Worm (Caenorhabditis elegans) whole organism, L4 larva: Measurements from ENCODE around the gene Y24D9A.7.

Source experiments
- F10B5.3 ChIP-seq: sonication (generic microtip); optimal IDR thresholded peaks from 2 replicates; lab custom pipeline; 2016; ENCODE audit warnings: mild to moderate bottlenecking, missing genetic modification characterization, missing compliant biosample characterization
- F26F4.8 ChIP-seq: fragments of 200-800 bp; sonication (Bioruptor generic); conservative IDR thresholded peaks from 2 replicates; pipeline ENCODE4 v1.3.6; 2022; ENCODE audit warnings: missing genetic modification characterization, missing compliant biosample characterization
- F49E8.2 ChIP-seq: sonication (generic microtip); optimal IDR thresholded peaks from 2 replicates; lab custom pipeline; 2016; ENCODE audit warnings: missing compliant biosample characterization, mild to moderate bottlenecking, missing genetic modification characterization, borderline replicate concordance
- T26A8.4 ChIP-seq: fragments of 200-800 bp; sonication (Bioruptor generic); IDR thresholded peaks from 2 replicates; pipeline ENCODE4 v1.3.6; 2022; ENCODE audit warnings: missing genetic modification characterization, missing compliant biosample characterization
- Y105C5A.15 ChIP-seq: fragments of 200-800 bp; sonication (Bioruptor generic); IDR thresholded peaks from 2 replicates; pipeline ENCODE4 v1.3.6; 2022; ENCODE audit warnings: missing genetic modification characterization, missing compliant biosample characterization
- Y48G9A.11 ChIP-seq: fragments of 200-800 bp; sonication (Bioruptor generic); IDR thresholded peaks from 2 replicates; pipeline ENCODE4 v1.3.6; 2022; ENCODE audit warnings: missing genetic modification reagents, missing genetic modification characterization, missing compliant biosample characterization
- Y75B8A.6 ChIP-seq: fragments of 200-800 bp; sonication (Bioruptor generic); IDR thresholded peaks from 2 replicates; pipeline ENCODE4 v1.3.6; 2022; ENCODE audit warnings: missing genetic modification reagents, missing genetic modification characterization, missing compliant biosample characterization
- ZK337.2 ChIP-seq: fragments of 200-800 bp; sonication (Bioruptor generic); IDR thresholded peaks from 2 replicates; pipeline ENCODE4 v1.3.6; 2022; ENCODE audit warnings: missing genetic modification reagents, missing genetic modification characterization, missing compliant biosample characterization
- ama-1 ChIP-seq: fragments of 150-350 bp; optimal IDR thresholded peaks from 2 replicates; lab custom pipeline; 2014; ENCODE audit warnings: inconsistent platforms, mixed read lengths
- arid-1 ChIP-seq: fragments of 200-800 bp; sonication (Bioruptor generic); conservative IDR thresholded peaks from 2 replicates; pipeline ENCODE4 v1.3.6; 2022; ENCODE audit warnings: missing genetic modification reagents, missing genetic modification characterization, missing compliant biosample characterization
- ceh-20 ChIP-seq: fragments of 200-800 bp; sonication (Bioruptor generic); IDR thresholded peaks from 2 replicates; pipeline ENCODE4 v1.3.6; 2022; ENCODE audit warnings: missing genetic modification reagents, missing genetic modification characterization, missing compliant biosample characterization
- ceh-28 ChIP-seq: fragments of 150-350 bp; optimal IDR thresholded peaks from 2 replicates; lab custom pipeline; 2014; ENCODE audit warnings: missing biosample characterization, missing genetic modification reagents, missing genetic modification characterization
- ceh-32 ChIP-seq: sonication (generic microtip); optimal IDR thresholded peaks from 2 replicates; lab custom pipeline; 2016; ENCODE audit warnings: mild to moderate bottlenecking, missing genetic modification characterization, missing compliant biosample characterization; ENCODE audit not compliant: poor library complexity
- ceh-62 ChIP-seq: sonication (generic microtip); optimal IDR thresholded peaks from 2 replicates; lab custom pipeline; 2017; ENCODE audit warnings: missing biosample characterization, missing genetic modification characterization
- daf-12 ChIP-seq: fragments of 150-350 bp; optimal IDR thresholded peaks from 2 replicates; lab custom pipeline; 2014; ENCODE audit warnings: missing biosample characterization, missing genetic modification reagents, missing genetic modification characterization
- daf-19 ChIP-seq: fragments of 200-800 bp; sonication (Bioruptor generic); conservative IDR thresholded peaks from 2 replicates; pipeline ENCODE4 v1.3.6; 2022; ENCODE audit warnings: missing genetic modification characterization, missing compliant biosample characterization
- dmd-9 ChIP-seq: fragments of 200-800 bp; sonication (Bioruptor generic); IDR thresholded peaks from 2 replicates; pipeline ENCODE4 v1.3.6; 2022; ENCODE audit warnings: missing genetic modification reagents, missing genetic modification characterization, missing compliant biosample characterization
- dve-1 ChIP-seq: sonication (generic microtip); optimal IDR thresholded peaks from 2 replicates; lab custom pipeline; 2017; ENCODE audit warnings: antibody characterized with exemption, mild to moderate bottlenecking, missing genetic modification characterization, missing compliant biosample characterization; ENCODE audit not compliant: insufficient read depth
- gei-8 ChIP-seq: fragments of 200-800 bp; sonication (Bioruptor generic); optimal IDR thresholded peaks from 2 replicates; lab custom pipeline; 2018; ENCODE audit warnings: mild to moderate bottlenecking, missing genetic modification characterization, missing compliant biosample characterization
- hif-1 ChIP-seq, 2 experiments: sonication (generic microtip); optimal IDR thresholded peaks; 2 replicates each; lab custom pipeline; 2016 to 2017; ENCODE audit warnings: missing compliant biosample characterization in 2 of 2, missing genetic modification characterization in 2 of 2, missing genetic modification reagents in 2 of 2, missing genotype in 2 of 2, mild to moderate bottlenecking in 1 of 2
- hlh-11 ChIP-seq: fragments of 200-800 bp; sonication (Bioruptor generic); optimal IDR thresholded peaks from 2 replicates; lab custom pipeline; 2018; ENCODE audit warnings: mild to moderate bottlenecking, missing genetic modification characterization, missing compliant biosample characterization
- hmg-1.1 ChIP-seq: fragments of 200-800 bp; sonication (Bioruptor generic); IDR thresholded peaks from 2 replicates; pipeline ENCODE4 v1.3.6; 2022; ENCODE audit warnings: missing genetic modification reagents, missing genetic modification characterization, missing compliant biosample characterization
- jun-1 ChIP-seq: fragments of 150-350 bp; optimal IDR thresholded peaks from 2 replicates; lab custom pipeline; 2014; ENCODE audit warnings: missing biosample characterization, missing genetic modification reagents, missing genetic modification characterization
- lim-7 ChIP-seq: fragments of 200-800 bp; sonication (Bioruptor generic); IDR thresholded peaks from 2 replicates; pipeline ENCODE4 v1.3.6; 2022; ENCODE audit warnings: missing genetic modification characterization, missing compliant biosample characterization
- lin-15B ChIP-seq: fragments of 150-350 bp; sonication (generic microtip); optimal IDR thresholded peaks from 3 replicates; lab custom pipeline; 2014; ENCODE audit warnings: missing biosample characterization, missing genetic modification characterization
- lin-38 ChIP-seq: fragments of 200-800 bp; sonication (Bioruptor generic); IDR thresholded peaks from 2 replicates; pipeline ENCODE4 v1.3.6; 2022; ENCODE audit warnings: missing genetic modification reagents, missing genetic modification characterization, missing compliant biosample characterization
- madf-5 ChIP-seq, 2 experiments: fragments of 200-800 bp; sonication (Bioruptor generic); IDR thresholded peaks; 2 replicates each; pipeline ENCODE4 v1.3.6; 2022; ENCODE audit warnings: missing compliant biosample characterization in 2 of 2, missing genetic modification characterization in 2 of 2
- mep-1 ChIP-seq: fragments of 150-350 bp; sonication (generic microtip); optimal IDR thresholded peaks from 3 replicates; lab custom pipeline; 2014; ENCODE audit warnings: missing biosample characterization, missing genetic modification characterization
- nhr-10 ChIP-seq: fragments of 150-350 bp; optimal IDR thresholded peaks from 2 replicates; lab custom pipeline; 2014; ENCODE audit warnings: missing biosample characterization, missing genetic modification characterization
- nhr-237 ChIP-seq: sonication (generic microtip); optimal IDR thresholded peaks from 2 replicates; lab custom pipeline; 2017; ENCODE audit warnings: missing biosample characterization, missing genetic modification characterization
- nhr-25 ChIP-seq: sonication (generic microtip); optimal IDR thresholded peaks from 2 replicates; lab custom pipeline; 2017; ENCODE audit warnings: missing genetic modification characterization, mild to moderate bottlenecking, missing compliant biosample characterization, antibody characterized with exemption, moderate library complexity, borderline replicate concordance; ENCODE audit not compliant: insufficient read depth
- nhr-41 ChIP-seq: fragments of 200-800 bp; sonication (Bioruptor generic); IDR thresholded peaks from 2 replicates; pipeline ENCODE4 v1.3.6; 2022; ENCODE audit warnings: missing genetic modification reagents, missing genetic modification characterization, missing compliant biosample characterization
- pha-4 ChIP-seq, 2 experiments: fragments of 150-350 bp in 1 of 2; fragments of 200-800 bp in 1 of 2; sonication (Bioruptor generic) in 1 of 2; IDR thresholded peaks in 1 of 2; optimal IDR thresholded peaks in 1 of 2; 2 replicates each; pipeline versions ENCODE4 v1.3.6 to Lab custom; 2014 to 2022; ENCODE audit warnings: missing genetic modification characterization in 2 of 2, missing genetic modification reagents in 2 of 2, missing biosample characterization in 1 of 2, missing compliant biosample characterization in 1 of 2
- php-3 ChIP-seq: fragments of 200-800 bp; sonication (Bioruptor generic); IDR thresholded peaks from 2 replicates; pipeline ENCODE4 v1.3.6; 2022; ENCODE audit warnings: missing genetic modification reagents, missing genetic modification characterization, missing compliant biosample characterization
- set-16 ChIP-seq: fragments of 200-800 bp; sonication (Bioruptor generic); IDR thresholded peaks from 2 replicates; pipeline ENCODE4 v1.3.6; 2022; ENCODE audit warnings: missing genetic modification reagents, missing genetic modification characterization, missing compliant biosample characterization
- snpc-1.2 ChIP-seq: fragments of 200-800 bp; sonication (Bioruptor generic); IDR thresholded peaks from 2 replicates; pipeline ENCODE4 v1.3.6; 2022; ENCODE audit warnings: missing genetic modification reagents, missing genetic modification characterization, missing compliant biosample characterization
- snpc-4 ChIP-seq: fragments of 150-350 bp; optimal IDR thresholded peaks from 2 replicates; lab custom pipeline; 2014; ENCODE audit warnings: missing biosample characterization, missing genetic modification characterization
- tag-97 ChIP-seq: fragments of 200-800 bp; sonication (Bioruptor generic); IDR thresholded peaks from 2 replicates; pipeline ENCODE4 v1.3.6; 2022; ENCODE audit warnings: missing genetic modification characterization, missing compliant biosample characterization
- tra-1 ChIP-seq: fragments of 200-800 bp; sonication (Bioruptor generic); IDR thresholded peaks from 2 replicates; pipeline ENCODE4 v1.3.6; 2022; ENCODE audit warnings: missing genetic modification reagents, missing genetic modification characterization, missing compliant biosample characterization
- unc-130 ChIP-seq: sonication (generic microtip); optimal IDR thresholded peaks from 2 replicates; lab custom pipeline; 2016; ENCODE audit warnings: missing genetic modification reagents, missing genetic modification characterization, missing compliant biosample characterization
- unc-39 ChIP-seq: sonication (generic microtip); optimal IDR thresholded peaks from 2 replicates; lab custom pipeline; 2017; ENCODE audit warnings: missing biosample characterization, missing genetic modification characterization
- zfp-2 ChIP-seq: sonication (generic microtip); optimal IDR thresholded peaks from 2 replicates; lab custom pipeline; 2016; ENCODE audit warnings: mild to moderate bottlenecking, missing genetic modification characterization, missing compliant biosample characterization
- zfp-3 ChIP-seq: fragments of 200-800 bp; sonication (Bioruptor generic); conservative IDR thresholded peaks from 2 replicates; pipeline ENCODE4 v1.3.6; 2022; ENCODE audit warnings: missing genetic modification reagents, missing genetic modification characterization, missing compliant biosample characterization
- ztf-11 ChIP-seq: fragments of 150-350 bp; optimal IDR thresholded peaks from 2 replicates; lab custom pipeline; 2014; ENCODE audit warnings: missing biosample characterization, missing genetic modification characterization
- ztf-7 ChIP-seq: fragments of 150-350 bp; optimal IDR thresholded peaks from 2 replicates; lab custom pipeline; 2014; ENCODE audit warnings: missing biosample characterization, missing genetic modification characterization

Gene Y24D9A.7

DNA sequence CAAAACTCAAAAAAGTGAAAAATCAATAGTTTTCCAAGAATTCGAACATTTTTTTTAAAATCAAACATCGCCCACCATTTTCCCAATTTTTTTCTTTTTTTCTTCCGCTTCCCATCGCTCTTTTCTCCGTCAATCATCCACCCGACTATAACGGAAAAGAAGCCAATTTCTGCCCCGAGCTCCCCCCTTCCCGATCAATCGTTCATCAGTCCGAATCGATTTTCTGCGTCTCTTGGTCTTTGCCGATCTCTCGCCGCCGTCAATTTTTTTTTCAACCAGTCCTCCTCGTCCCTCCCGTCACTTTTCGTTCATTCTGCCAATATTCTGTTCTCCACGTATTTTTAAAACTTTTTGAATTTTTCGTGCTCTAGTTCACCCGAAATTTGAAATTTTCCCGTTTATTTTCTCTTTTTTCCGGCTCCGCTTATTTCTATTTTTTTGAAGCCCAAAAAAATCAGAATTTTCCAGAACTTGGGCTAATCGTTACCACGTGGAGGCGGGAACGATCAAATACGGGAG lies 11.0 kb downstream of the Y24D9A.7 start, which contains the start of gene ell-1 (continued):
- no peak for TF ChIP-seq unc-130
- TF ChIP-seq set-16, result peak; percentile 30; the same call in 1 of the 2 replicates
- no peak for TF ChIP-seq ceh-28 (tag; lab: Kevin White, UChicago)

DNA sequence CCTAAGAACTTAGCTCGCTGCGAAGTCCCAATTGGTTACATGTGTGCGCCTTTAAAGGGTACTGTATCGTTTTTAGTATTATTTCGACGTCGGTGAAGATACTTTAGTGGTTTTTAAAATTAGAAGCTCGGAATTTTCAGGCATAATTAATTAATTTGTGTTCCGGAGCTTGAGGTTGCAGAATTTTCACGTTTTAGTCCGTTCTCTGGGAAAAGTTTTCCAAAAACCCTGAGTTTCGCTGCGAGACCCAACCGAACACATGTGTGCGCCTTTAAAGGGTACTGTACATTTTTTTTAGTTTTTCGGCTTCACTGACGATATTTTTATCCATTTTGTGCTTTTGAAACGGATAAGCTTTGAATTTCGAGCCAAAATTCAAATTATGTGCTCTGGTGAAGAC lies 11.5 kb downstream of the Y24D9A.7 start:
- TF ChIP-seq Y48G9A.11 (GFP tag; lab: Robert Waterston, UW) (peak; percentile 53; the same call in 1 of the 2 replicates), dmd-9 (GFP tag; lab: Robert Waterston, UW) (no peak), unc-130 (peak; percentile 22), F49E8.2 (peak; percentile 74), zfp-3 (GFP tag; lab: Robert Waterston, UW) (no peak), lin-38 (GFP tag; lab: Robert Waterston, UW) (peak; percentile 73), snpc-1.2 (peak; percentile 66; the same call in 1 of the 2 replicates)
- TF ChIP-seq, all 104 proteins: peak for 5

DNA sequence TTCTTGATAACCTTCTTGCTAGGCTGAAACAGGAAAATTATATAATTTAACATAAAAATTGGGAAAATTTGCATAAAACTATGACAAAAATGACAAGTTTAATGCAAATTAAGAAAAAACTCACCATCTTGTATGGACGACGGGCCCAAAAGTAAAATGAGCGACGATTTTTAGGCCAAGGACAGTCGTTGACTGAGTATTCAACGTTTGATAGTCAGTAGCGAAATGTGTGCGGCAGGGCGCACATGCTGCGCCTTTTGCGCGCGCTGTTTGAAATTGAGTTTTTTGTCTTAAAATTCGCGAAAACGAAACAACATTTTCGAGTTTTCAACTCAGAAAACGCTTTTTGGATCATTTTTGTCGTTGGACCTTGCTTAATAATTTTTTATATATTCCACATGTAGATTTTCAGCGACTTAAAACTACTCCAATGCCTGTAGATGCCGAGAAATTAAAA lies 14.5 kb downstream of the Y24D9A.7 start, which contains the start of the genes rpl-7A and set-21:
TSS of gene rpl-7A (minus strand) at position 153 of the 457 bp plus-strand sequence.
TSS of gene set-21 (plus strand) at position 407 of the 457 bp plus-strand sequence.
- peak; percentile 90 for TF ChIP-seq mep-1 (tag; lab: Kevin White, UChicago)
- peak; percentile 90 for TF ChIP-seq F10B5.3 (tag; lab: Kevin White, UChicago)
- TF ChIP-seq tra-1 (GFP tag; lab: Robert Waterston, UW), result peak; percentile 96
- TF ChIP-seq daf-12 (tag; lab: Kevin White, UChicago), result no peak
- peak; percentile 98 for TF ChIP-seq pha-4 (GFP tag; IDR thresholded peaks at IDR 0.05; lab: Robert Waterston, UW)
- TF ChIP-seq pha-4 (tag; optimal IDR thresholded peaks at IDR 0.05; lab: Kevin White, UChicago), result no peak
- TF ChIP-seq daf-19 (GFP tag; lab: Robert Waterston, UW), result peak; percentile 95
- peak; percentile 94 for TF ChIP-seq nhr-41 (GFP tag; lab: Robert Waterston, UW)
- no peak for TF ChIP-seq nhr-10 (tag; lab: Kevin White, UChicago)
- TF ChIP-seq ZK337.2 (GFP tag; lab: Robert Waterston, UW), result peak; percentile 90
- peak; percentile 70 for TF ChIP-seq jun-1 (tag; lab: Kevin White, UChicago)
- peak; percentile 93 for TF ChIP-seq nhr-25 (tag; lab: Kevin White, UChicago)
- TF ChIP-seq F49E8.2, result peak; percentile 82
- TF ChIP-seq Y75B8A.6, result peak; percentile 95
- TF ChIP-seq ceh-20 (GFP tag; lab: Robert Waterston, UW), result peak; percentile 98
- peak; percentile 63 to 90 for TF ChIP-seq hif-1 (tag; optimal IDR thresholded peaks at IDR 0.05; lab: Kevin White, UChicago)
- TF ChIP-seq T26A8.4 (GFP tag; lab: Robert Waterston, UW), result peak; percentile 99
- TF ChIP-seq madf-5 (GFP tag; IDR thresholded peaks at IDR 0.05; lab: Robert Waterston, UW), result peak; percentile 73 to 95; a peak in 3 of 4 replicates
- TF ChIP-seq snpc-1.2, result peak; percentile 89
- 0 out of 2 replicates have a peak, but pooled peaks have one; percentile 26 for TF ChIP-seq tag-97
- 0 out of 2 replicates have a peak, but pooled peaks have one; percentile 28 for TF ChIP-seq lim-7 (GFP tag; lab: Robert Waterston, UW)
- peak; percentile 97 for TF ChIP-seq dmd-9 (GFP tag; lab: Robert Waterston, UW)
- TF ChIP-seq F26F4.8 (GFP tag; lab: Robert Waterston, UW), result no peak
- no peak for TF ChIP-seq ama-1
- TF ChIP-seq nhr-237 (tag; lab: Kevin White, UChicago), result peak; percentile 23
- peak; percentile 77 for TF ChIP-seq lin-15B
- TF ChIP-seq arid-1, result peak; percentile 98
- peak; percentile 94 for TF ChIP-seq hlh-11 (tag; lab: Kevin White, UChicago)
- no peak for TF ChIP-seq ztf-7 (tag; lab: Kevin White, UChicago)
- TF ChIP-seq ceh-62, result no peak
- no peak for TF ChIP-seq gei-8 (GFP tag; lab: Kevin White, UChicago)
- TF ChIP-seq zfp-3 (GFP tag; lab: Robert Waterston, UW), result peak; percentile 98
- peak; percentile 98 for TF ChIP-seq hmg-1.1
- peak; percentile 66; the same call in 1 of the 2 replicates for TF ChIP-seq Y105C5A.15 (GFP tag; lab: Robert Waterston, UW)
- peak; percentile 92 for TF ChIP-seq dve-1 (tag; lab: Kevin White, UChicago)
- no peak for TF ChIP-seq snpc-4 (tag; lab: Kevin White, UChicago)
- TF ChIP-seq ceh-32 (tag; lab: Kevin White, UChicago), result peak; percentile 10
- TF ChIP-seq ztf-11, result no peak
- no peak for TF ChIP-seq unc-39 (tag; lab: Kevin White, UChicago)
- peak; percentile 95 for TF ChIP-seq php-3 (GFP tag; lab: Robert Waterston, UW)
- TF ChIP-seq zfp-2 (tag; lab: Kevin White, UChicago), result peak; percentile 92
